Fruit fly (Drosophila melanogaster) whole organism, wandering third instar larva: ENCODE measurements around the gene BtbVII.
A peak's percentile ranks its signal among the peaks of the same experiment; 100 is the strongest.

Experiments
- Abd-B ChIP-seq: fragments of >200 bp; optimal IDR thresholded peaks from 2 replicates; lab custom pipeline; 2017; ENCODE audit warnings: missing biosample characterization, missing genetic modification characterization
- CG32264 ChIP-seq: fragments of 200-800 bp; sonication (Bioruptor generic); optimal IDR thresholded peaks from 2 replicates; lab custom pipeline; 2016; ENCODE audit warnings: missing biosample characterization, missing genetic modification characterization
- CG9705 ChIP-seq: fragments of 200-800 bp; sonication (Bioruptor generic); optimal IDR thresholded peaks from 2 replicates; lab custom pipeline; 2018; ENCODE audit warnings: missing biosample characterization, mild to moderate bottlenecking, missing genetic modification characterization
- Dfd ChIP-seq: fragments of >200 bp; optimal IDR thresholded peaks from 2 replicates; lab custom pipeline; 2017; ENCODE audit warnings: missing biosample characterization, missing genetic modification characterization
- Dif ChIP-seq: fragments of 200-275, 200-300 bp; sonication (Bioruptor generic); optimal IDR thresholded peaks from 2 replicates; lab custom pipeline; 2018; ENCODE audit warnings: missing biosample characterization, missing genetic modification characterization; ENCODE audit not compliant: partially characterized antibody
- GATAd ChIP-seq: sonication (Bioruptor generic); optimal IDR thresholded peaks from 2 replicates; lab custom pipeline; 2016; ENCODE audit warnings: missing biosample characterization, missing genetic modification characterization
- HLH106 ChIP-seq: fragments of 200-800 bp; optimal IDR thresholded peaks from 3 replicates; lab custom pipeline; 2019; ENCODE audit warnings: missing biosample characterization, mild to moderate bottlenecking, missing genetic modification characterization, moderate library complexity
- Hnf4 ChIP-seq: fragments of 200-800 bp; sonication (Bioruptor generic); optimal IDR thresholded peaks from 2 replicates; lab custom pipeline; 2016; ENCODE audit warnings: missing biosample characterization, mild to moderate bottlenecking, missing genetic modification characterization
- Hr83 ChIP-seq: fragments of 200-300 bp; sonication (Bioruptor generic); optimal IDR thresholded peaks from 2 replicates; lab custom pipeline; 2016; ENCODE audit warnings: missing biosample characterization, mild to moderate bottlenecking, missing genetic modification characterization, moderate library complexity; ENCODE audit not compliant: poor library complexity, severe bottlenecking
- Jra ChIP-seq: sonication (Bioruptor generic); optimal IDR thresholded peaks from 2 replicates; lab custom pipeline; 2016; ENCODE audit warnings: missing biosample characterization, missing genetic modification characterization
- Mio ChIP-seq: sonication (Bioruptor generic); optimal IDR thresholded peaks from 2 replicates; lab custom pipeline; 2016; ENCODE audit warnings: missing biosample characterization, missing genetic modification characterization
- Myc ChIP-seq: fragments of >200 bp; optimal IDR thresholded peaks from 2 replicates; lab custom pipeline; 2017
- N ChIP-seq: fragments of >200 bp; optimal IDR thresholded peaks from 2 replicates; lab custom pipeline; 2018; ENCODE audit warnings: missing biosample characterization, missing external identifiers, missing genetic modification characterization
- OdsH ChIP-seq: fragments of 200-800 bp; sonication (Bioruptor generic); optimal IDR thresholded peaks from 2 replicates; lab custom pipeline; 2016; ENCODE audit warnings: missing biosample characterization, mild to moderate bottlenecking, missing genetic modification characterization
- Rel ChIP-seq, 2 experiments: fragments of 200-800 bp; sonication (Bioruptor generic) in 1 of 2; optimal IDR thresholded peaks; 2 replicates in 1 of 2; 3 replicates in 1 of 2; lab custom pipeline; 2016 to 2019; ENCODE audit warnings: mild to moderate bottlenecking in 2 of 2, missing biosample characterization in 2 of 2, missing genetic modification characterization in 2 of 2, moderate library complexity in 1 of 2
- Sp1 ChIP-seq: fragments of 200-800 bp; sonication (Bioruptor generic); optimal IDR thresholded peaks from 3 replicates; lab custom pipeline; 2019; ENCODE audit warnings: missing biosample characterization, mild to moderate bottlenecking, missing genetic modification characterization, moderate library complexity
- Vsx2 ChIP-seq: fragments of 200-300, 225-300 bp; sonication (Bioruptor generic); optimal IDR thresholded peaks from 2 replicates; lab custom pipeline; 2018; ENCODE audit warnings: missing biosample characterization, missing genetic modification characterization; ENCODE audit not compliant: partially characterized antibody
- br ChIP-seq: fragments of 200-800 bp; sonication (Bioruptor generic); optimal IDR thresholded peaks from 2 replicates; lab custom pipeline; 2016; ENCODE audit warnings: missing biosample characterization, missing genetic modification characterization
- brk ChIP-seq: fragments of 200-800 bp; sonication (Bioruptor generic); optimal IDR thresholded peaks from 2 replicates; lab custom pipeline; 2016; ENCODE audit warnings: missing biosample characterization, mild to moderate bottlenecking, missing genetic modification characterization
- dl ChIP-seq, 2 experiments: fragments of 175-275, 200-275 bp in 1 of 2; fragments of 200-275 bp in 1 of 2; sonication (Bioruptor generic); optimal IDR thresholded peaks; lab custom pipeline; 2018; ENCODE audit warnings: mild to moderate bottlenecking in 2 of 2, missing biosample characterization in 2 of 2, missing genetic modification characterization in 2 of 2, moderate library complexity in 2 of 2; ENCODE audit not compliant: partially characterized antibody in 2 of 2, insufficient read depth in 1 of 2
- dsf ChIP-seq: sonication (Bioruptor generic); optimal IDR thresholded peaks from 2 replicates; lab custom pipeline; 2016; ENCODE audit warnings: missing biosample characterization, missing genetic modification characterization, borderline replicate concordance
- ey ChIP-seq: fragments of 200-800 bp; sonication (Bioruptor generic); optimal IDR thresholded peaks from 2 replicates; lab custom pipeline; 2016; ENCODE audit warnings: missing biosample characterization, missing genetic modification characterization
- foxo ChIP-seq, 2 experiments: fragments of 200-800 bp; sonication (Bioruptor generic); optimal IDR thresholded peaks; 2 replicates in 1 of 2; 3 replicates in 1 of 2; lab custom pipeline; 2016 to 2017; ENCODE audit warnings: missing biosample characterization in 2 of 2, missing genetic modification characterization in 2 of 2
- fru ChIP-seq: fragments of 200-800 bp; sonication (Bioruptor generic); optimal IDR thresholded peaks from 3 replicates; lab custom pipeline; 2016; ENCODE audit warnings: missing biosample characterization, mild to moderate bottlenecking, missing genetic modification characterization
- h ChIP-seq: fragments of 200-800 bp; sonication (Bioruptor generic); optimal IDR thresholded peaks from 3 replicates; lab custom pipeline; 2016; ENCODE audit warnings: missing biosample characterization, mild to moderate bottlenecking, missing genetic modification characterization
- jim ChIP-seq: fragments of 175-275, 200-325 bp; sonication (Bioruptor generic); optimal IDR thresholded peaks from 2 replicates; lab custom pipeline; 2016; ENCODE audit warnings: missing biosample characterization, mild to moderate bottlenecking, missing genetic modification characterization
- lola ChIP-seq: fragments of >200 bp; optimal IDR thresholded peaks from 2 replicates; lab custom pipeline; 2017; ENCODE audit warnings: missing biosample characterization, missing genetic modification characterization
- pan ChIP-seq: fragments of >200 bp; optimal IDR thresholded peaks from 2 replicates; lab custom pipeline; 2017
- psq ChIP-seq: fragments of 200-800 bp; sonication (Bioruptor generic); optimal IDR thresholded peaks from 3 replicates; lab custom pipeline; 2017; ENCODE audit warnings: missing biosample characterization, mild to moderate bottlenecking, missing genetic modification characterization, moderate library complexity
- rgr ChIP-seq: fragments of 200-800 bp; sonication (Bioruptor generic); optimal IDR thresholded peaks from 3 replicates; lab custom pipeline; 2016; ENCODE audit warnings: missing biosample characterization, mild to moderate bottlenecking, missing genetic modification characterization
- sage ChIP-seq: fragments of 200-800 bp; sonication (Bioruptor generic); optimal IDR thresholded peaks from 2 replicates; lab custom pipeline; 2016; ENCODE audit warnings: missing biosample characterization, mild to moderate bottlenecking, missing genetic modification characterization
- sv ChIP-seq: fragments of 200-800 bp; sonication (Bioruptor generic); optimal IDR thresholded peaks from 3 replicates; lab custom pipeline; 2016; ENCODE audit warnings: missing biosample characterization, missing genetic modification characterization
- tai ChIP-seq: sonication (Bioruptor generic); optimal IDR thresholded peaks from 2 replicates; lab custom pipeline; 2016; ENCODE audit warnings: missing biosample characterization, missing genetic modification characterization
- usp ChIP-seq: fragments of >200 bp; optimal IDR thresholded peaks from 2 replicates; lab custom pipeline; 2017; ENCODE audit warnings: missing biosample characterization, missing genetic modification characterization
- woc ChIP-seq: sonication (Bioruptor generic); optimal IDR thresholded peaks from 2 replicates; lab custom pipeline; 2016; ENCODE audit warnings: missing biosample characterization, mild to moderate bottlenecking, missing genetic modification characterization

Gene BtbVII

dm6 chr3L:3148125-3149059 lies at the start of gene BtbVII, which contains the start of gene Usp5:
TSS of gene BtbVII (plus strand) at chr3L:3148646.
TSS of gene Usp5 (minus strand) at chr3L:3148358.
- TF ChIP-seq Sp1 (GFP tag; lab: Kevin White, UChicago) (peak; percentile 44), tai (GFP tag; lab: Kevin White, UChicago) (no peak), OdsH (GFP tag; lab: Kevin White, UChicago) (peak; percentile 69), sage (GFP tag; lab: Kevin White, UChicago) (no peak), Hnf4 (no peak), GATAd (GFP tag; lab: Kevin White, UChicago) (no peak), Abd-B (GFP tag; lab: Kevin White, UChicago) (no peak), rgr (peak; percentile 68), dl (GFP tag; optimal IDR thresholded peaks at IDR 0.05; lab: Kevin White, UChicago; ENCODE audit: insufficient read depth in 1 of 2, partially characterized antibody in 2 of 2) (no peak), ey (GFP tag; lab: Kevin White, UChicago) (peak; percentile 65), br (peak; percentile 76), foxo (GFP tag; optimal IDR thresholded peaks at IDR 0.05; lab: Kevin White, UChicago) (peak in 1 of 2 experiments; percentile 76), CG32264 (GFP tag; lab: Kevin White, UChicago) (peak; percentile 6), N (GFP tag; lab: Kevin White, UChicago) (no peak), jim (GFP tag; lab: Kevin White, UChicago) (no peak), usp (GFP tag; lab: Kevin White, UChicago) (no peak), sv (peak; percentile 22), Jra (GFP tag; lab: Kevin White, UChicago) (peak; percentile 65), dsf (GFP tag; lab: Kevin White, UChicago) (peak; percentile 16), psq (peak; percentile 26), h (GFP tag; lab: Kevin White, UChicago) (peak; percentile 72), pan (lab: Kevin White, UChicago) (no peak), CG9705 (GFP tag; lab: Kevin White, UChicago) (peak; percentile 12), Dfd (GFP tag; lab: Kevin White, UChicago) (no peak), Rel (GFP tag; optimal IDR thresholded peaks at IDR 0.05; lab: Kevin White, UChicago) (no peak), Rel (tag; optimal IDR thresholded peaks at IDR 0.05; lab: Kevin White, UChicago) (peak; percentile 2), Hr83 (peak; percentile 30), HLH106 (tag; lab: Kevin White, UChicago) (peak; percentile 59), Mio (GFP tag; lab: Kevin White, UChicago) (no peak), fru (GFP tag; lab: Kevin White, UChicago) (peak; percentile 58), Myc (no peak), Vsx2 (no peak), woc (GFP tag; lab: Kevin White, UChicago) (no peak)

- TF ChIP-seq Dif (no peak), ey (GFP tag; lab: Kevin White, UChicago) (no peak), HLH106 (tag; lab: Kevin White, UChicago) (no peak), brk (no peak), psq (no peak), CG9705 (GFP tag; lab: Kevin White, UChicago) (no peak), pan (lab: Kevin White, UChicago) (no peak), sage (GFP tag; lab: Kevin White, UChicago) (no peak), tai (GFP tag; lab: Kevin White, UChicago) (no peak), OdsH (GFP tag; lab: Kevin White, UChicago) (no peak), Dfd (GFP tag; lab: Kevin White, UChicago) (no peak), fru (GFP tag; lab: Kevin White, UChicago) (no peak), usp (GFP tag; lab: Kevin White, UChicago) (no peak), lola (GFP tag; lab: Kevin White, UChicago) (no peak), Rel (GFP tag; optimal IDR thresholded peaks at IDR 0.05; lab: Kevin White, UChicago) (no peak), Rel (tag; optimal IDR thresholded peaks at IDR 0.05; lab: Kevin White, UChicago) (no peak), woc (GFP tag; lab: Kevin White, UChicago) (no peak), Hnf4 (no peak), Jra (GFP tag; lab: Kevin White, UChicago) (no peak), sv (no peak)
Observed at dm6 chr3L:3098778-3099429, 49.5 kb upstream of the BtbVII start.
